Fruit fly (Drosophila melanogaster) whole organism, adult: ENCODE results near the gene CG12024.

Source experiments
- CG12768 ChIP-seq: fragments of 200-800 bp; sonication (Bioruptor generic); optimal IDR thresholded peaks from 2 replicates; lab custom pipeline; 2017; ENCODE audit warnings: missing biosample characterization, missing genetic modification characterization, mild to moderate bottlenecking, moderate library complexity, missing genetic modification reagents
- CG1620 ChIP-seq: fragments of 200-800 bp; sonication (Bioruptor generic); optimal IDR thresholded peaks from 2 replicates; lab custom pipeline; 2016; ENCODE audit warnings: missing biosample characterization, missing genetic modification characterization
- CG5204 ChIP-seq: fragments of 200-800 bp; sonication (Bioruptor generic); optimal IDR thresholded peaks from 2 replicates; lab custom pipeline; 2016; ENCODE audit warnings: missing biosample characterization, missing genetic modification characterization
- CG7101 ChIP-seq: fragments of 200-800 bp; sonication (Bioruptor generic); optimal IDR thresholded peaks from 2 replicates; lab custom pipeline; 2018; ENCODE audit warnings: missing biosample characterization, mild to moderate bottlenecking, missing genetic modification characterization, moderate library complexity
- cnc ChIP-seq, 2 experiments: fragments of >200 bp; optimal IDR thresholded peaks; 2 replicates each; lab custom pipeline; 2017
- kay ChIP-seq: fragments of 200-800 bp; sonication (Bioruptor generic); peaks from one replicate; lab custom pipeline; 2016; ENCODE audit warnings: missing biosample characterization, missing genetic modification characterization, borderline replicate concordance
- ovo ChIP-seq: fragments of 200-800 bp; sonication (Bioruptor generic); optimal IDR thresholded peaks from 2 replicates; lab custom pipeline; 2016; ENCODE audit warnings: missing biosample characterization, missing genetic modification characterization
- toe ChIP-seq: fragments of 200-800 bp; sonication (Bioruptor generic); optimal IDR thresholded peaks from 2 replicates; lab custom pipeline; 2016; ENCODE audit warnings: missing biosample characterization, missing genetic modification characterization

DNA sequence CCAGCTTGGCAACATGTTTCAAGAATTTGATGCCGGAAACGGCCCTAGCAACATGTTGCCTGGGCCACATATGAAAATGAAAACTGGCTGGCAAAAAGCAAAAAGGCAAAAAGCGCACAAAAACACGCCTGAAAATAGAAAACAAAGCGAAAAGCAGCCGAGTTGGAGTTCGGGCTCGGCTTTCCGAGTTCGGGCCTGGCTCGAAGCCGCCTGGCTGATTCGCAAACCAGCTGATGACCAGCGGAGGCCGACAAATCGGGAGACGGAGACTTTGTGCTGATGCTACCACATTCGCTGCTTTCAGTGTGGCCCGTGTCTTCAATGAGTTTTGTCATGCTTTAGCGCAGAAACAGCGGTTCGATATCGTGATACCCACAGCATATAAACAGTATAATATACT lies 46.7 kb upstream of the CG12024 start, which contains the start of gene GV1:
- TF ChIP-seq CG5204 (GFP tag; lab: Kevin White, UChicago) (no peak), toe (GFP tag; lab: Kevin White, UChicago) (no peak), CG12768 (GFP tag; lab: Kevin White, UChicago) (no peak), kay (no peak), cnc (optimal IDR thresholded peaks at IDR 0.05; lab: Kevin White, UChicago) (no peak), CG7101 (tag; lab: Kevin White, UChicago) (no peak), CG1620 (GFP tag; lab: Kevin White, UChicago) (no peak), ovo (GFP tag; lab: Kevin White, UChicago) (no peak)
